Worm (Caenorhabditis elegans) whole organism, late embryonic: Measurements from ENCODE around the gene C17G10.6.

Experiments used
- C08G9.2 ChIP-seq: sonication (generic microtip); optimal IDR thresholded peaks from 2 replicates; lab custom pipeline; 2016; ENCODE audit warnings: mild to moderate bottlenecking, missing genetic modification characterization, moderate library complexity, missing compliant biosample characterization
- C38D4.7 ChIP-seq: fragments of 200-800 bp; sonication (Bioruptor generic); optimal IDR thresholded peaks from 2 replicates; lab custom pipeline; 2018; ENCODE audit warnings: mild to moderate bottlenecking, missing genetic modification characterization, moderate library complexity, missing compliant biosample characterization
- K02D7.2 ChIP-seq: sonication (generic microtip); optimal IDR thresholded peaks from 2 replicates; lab custom pipeline; 2017; ENCODE audit warnings: mild to moderate bottlenecking, missing genetic modification characterization, missing compliant biosample characterization
- K09A11.1 ChIP-seq: sonication (generic microtip); optimal IDR thresholded peaks from 2 replicates; lab custom pipeline; 2017; ENCODE audit warnings: antibody characterized with exemption, mild to moderate bottlenecking, missing genetic modification characterization, missing compliant biosample characterization; ENCODE audit not compliant: insufficient read depth
- ceh-19 ChIP-seq: fragments of 200-800 bp; sonication (Bioruptor generic); optimal IDR thresholded peaks from 2 replicates; lab custom pipeline; 2018; ENCODE audit warnings: mild to moderate bottlenecking, missing genetic modification characterization, missing compliant biosample characterization
- ceh-2 ChIP-seq: sonication (generic microtip); optimal IDR thresholded peaks from 2 replicates; lab custom pipeline; 2016; ENCODE audit warnings: missing genotype, missing genetic modification characterization, missing compliant biosample characterization
- ceh-22 ChIP-seq: sonication (generic microtip); optimal IDR thresholded peaks from 2 replicates; lab custom pipeline; 2017; ENCODE audit warnings: missing biosample characterization, missing genetic modification characterization
- ceh-24 ChIP-seq: sonication (generic microtip); optimal IDR thresholded peaks from 2 replicates; lab custom pipeline; 2016; ENCODE audit warnings: mild to moderate bottlenecking, missing genetic modification characterization, missing compliant biosample characterization
- ceh-34 ChIP-seq: sonication (generic microtip); optimal IDR thresholded peaks from 2 replicates; lab custom pipeline; 2016; ENCODE audit warnings: mild to moderate bottlenecking, missing genetic modification characterization, missing compliant biosample characterization
- ceh-6 ChIP-seq: fragments of 200-800 bp; sonication (Bioruptor generic); optimal IDR thresholded peaks from 2 replicates; lab custom pipeline; 2018; ENCODE audit warnings: mild to moderate bottlenecking, missing genetic modification characterization, missing compliant biosample characterization
- che-1 ChIP-seq: sonication (generic microtip); optimal IDR thresholded peaks from 2 replicates; lab custom pipeline; 2016; ENCODE audit warnings: mild to moderate bottlenecking, missing genetic modification characterization, missing compliant biosample characterization
- fkh-10 ChIP-seq: fragments of 150-350 bp; optimal IDR thresholded peaks from 2 replicates; lab custom pipeline; 2014; ENCODE audit warnings: missing biosample characterization, missing genetic modification reagents, missing genetic modification characterization
- hlh-15 ChIP-seq: sonication (generic microtip); optimal IDR thresholded peaks from 2 replicates; lab custom pipeline; 2016; ENCODE audit warnings: missing genetic modification characterization, missing compliant biosample characterization
- hlh-8 ChIP-seq: sonication (generic microtip); optimal IDR thresholded peaks from 2 replicates; lab custom pipeline; 2016; ENCODE audit warnings: missing genotype, missing genetic modification characterization, missing compliant biosample characterization
- lim-6 ChIP-seq: sonication (generic microtip); optimal IDR thresholded peaks from 2 replicates; lab custom pipeline; 2016; ENCODE audit warnings: missing genetic modification characterization, missing compliant biosample characterization
- madf-2 ChIP-seq: sonication (generic microtip); optimal IDR thresholded peaks from 2 replicates; lab custom pipeline; 2017; ENCODE audit warnings: missing genetic modification characterization, missing compliant biosample characterization
- mec-3 ChIP-seq: sonication (generic microtip); optimal IDR thresholded peaks from 2 replicates; lab custom pipeline; 2016; ENCODE audit warnings: borderline replicate concordance, missing genetic modification characterization, missing compliant biosample characterization
- nhr-11 ChIP-seq: fragments of 150-350 bp; optimal IDR thresholded peaks from 2 replicates; lab custom pipeline; 2014; ENCODE audit warnings: missing biosample characterization, missing genetic modification characterization
- npax-4 ChIP-seq: sonication (generic microtip); optimal IDR thresholded peaks from 2 replicates; lab custom pipeline; 2016; ENCODE audit warnings: missing genetic modification characterization, missing compliant biosample characterization
- pat-9 ChIP-seq: fragments of 200-800 bp; sonication (Bioruptor generic); optimal IDR thresholded peaks from 2 replicates; lab custom pipeline; 2018; ENCODE audit warnings: mild to moderate bottlenecking, missing genetic modification characterization, moderate library complexity, missing compliant biosample characterization
- pax-1 ChIP-seq: fragments of 150-350 bp; optimal IDR thresholded peaks from 2 replicates; lab custom pipeline; 2014; ENCODE audit warnings: missing biosample characterization, missing genetic modification characterization
- pqm-1 ChIP-seq: sonication (generic microtip); optimal IDR thresholded peaks from 2 replicates; lab custom pipeline; 2016; ENCODE audit warnings: missing genetic modification characterization, missing compliant biosample characterization
- pros-1 ChIP-seq: fragments of 150-350 bp; optimal IDR thresholded peaks from 2 replicates; lab custom pipeline; 2014; ENCODE audit warnings: missing biosample characterization, missing genetic modification reagents, missing genetic modification characterization
- syd-9 ChIP-seq: sonication (generic microtip); optimal IDR thresholded peaks from 2 replicates; lab custom pipeline; 2016; ENCODE audit warnings: mild to moderate bottlenecking, missing genetic modification characterization, moderate library complexity, missing compliant biosample characterization
- tbx-2 ChIP-seq: sonication (generic microtip); optimal IDR thresholded peaks from 2 replicates; lab custom pipeline; 2016; ENCODE audit warnings: missing genetic modification characterization, missing compliant biosample characterization
- ttx-3 ChIP-seq: sonication (generic microtip); optimal IDR thresholded peaks from 2 replicates; lab custom pipeline; 2016; ENCODE audit warnings: missing genetic modification reagents, missing genetic modification characterization, missing compliant biosample characterization
- unc-42 ChIP-seq: sonication (generic microtip); optimal IDR thresholded peaks from 2 replicates; lab custom pipeline; 2016; ENCODE audit warnings: missing genotype, missing genetic modification characterization, missing compliant biosample characterization
- zip-5 ChIP-seq: sonication (generic microtip); optimal IDR thresholded peaks from 2 replicates; lab custom pipeline; 2016; ENCODE audit warnings: missing genetic modification characterization, missing compliant biosample characterization
- ztf-16 ChIP-seq: sonication (generic microtip); optimal IDR thresholded peaks from 2 replicates; lab custom pipeline; 2017; ENCODE audit warnings: missing genetic modification characterization, missing compliant biosample characterization

C17G10.6 gene

ce11 chrII:5554317-5554716, 48.8 kb downstream of the C17G10.6 start, which contains the start of gene ins-12:
Gene ins-12, plus strand, starts transcription at chrII:5554617.
- TF ChIP-seq ceh-34 (tag; lab: Kevin White, UChicago) (no peak), ceh-2 (tag; lab: Kevin White, UChicago) (no peak), pqm-1 (no peak), pat-9 (tag; lab: Kevin White, UChicago) (no peak), unc-42 (no peak), lim-6 (tag; lab: Kevin White, UChicago) (no peak), C08G9.2 (tag; lab: Kevin White, UChicago) (no peak)
- TF ChIP-seq, all 69 proteins: peak for 0

ce11 chrII:5553531-5553930, 49.6 kb downstream of the C17G10.6 start:
- TF ChIP-seq mec-3 (tag; lab: Kevin White, UChicago) (no peak), syd-9 (tag; lab: Kevin White, UChicago) (no peak), tbx-2 (tag; lab: Kevin White, UChicago) (no peak), K09A11.1 (no peak), ceh-6 (no peak), madf-2 (no peak), pros-1 (tag; lab: Kevin White, UChicago) (no peak), C38D4.7 (GFP tag; lab: Kevin White, UChicago) (no peak), zip-5 (tag; lab: Kevin White, UChicago) (no peak), ttx-3 (no peak), ceh-24 (tag; lab: Kevin White, UChicago) (no peak), hlh-15 (tag; lab: Kevin White, UChicago) (no peak), nhr-11 (tag; lab: Kevin White, UChicago) (no peak), ceh-22 (no peak), che-1 (tag; lab: Kevin White, UChicago) (no peak), ztf-16 (tag; lab: Kevin White, UChicago) (no peak), npax-4 (tag; lab: Kevin White, UChicago) (no peak), fkh-10 (no peak), ceh-19 (GFP tag; lab: Kevin White, UChicago) (no peak)

ce11 chrII:5551517-5551916, 51.6 kb downstream of the C17G10.6 start, which contains the start of gene C17C3.5:
Gene C17C3.5, plus strand, starts transcription at chrII:5551817.
- TF ChIP-seq hlh-8 (no peak), pax-1 (tag; lab: Kevin White, UChicago) (no peak), K02D7.2 (no peak)
- TF ChIP-seq, all 69 proteins: peak for 0
